Worm (Caenorhabditis elegans) whole organism, L1 larva: ENCODE measurements around the gene C25E10.13.
"Not testable (repeated sequence)": the region's sequence is repeated elsewhere in the genome, so short reads cannot be mapped to it uniquely, and the experiment has no call there.

ENCODE experiments used
- aly-2 ChIP-seq: fragments of 150-350 bp; optimal IDR thresholded peaks from 2 replicates; lab custom pipeline; 2014; ENCODE audit warnings: missing biosample characterization, missing genetic modification characterization
- ama-1 ChIP-seq: fragments of 150-350 bp; optimal IDR thresholded peaks from 2 replicates; lab custom pipeline; 2014
- snpc-4 ChIP-seq: fragments of 150-350 bp; optimal IDR thresholded peaks from 2 replicates; lab custom pipeline; 2014; ENCODE audit warnings: missing biosample characterization, missing genetic modification characterization

ce11 chrV:9090824-9091798 lies 31.6 kb downstream of the C25E10.13 start:
- peak; percentile 40 for TF ChIP-seq snpc-4
- TF ChIP-seq ama-1 (lab: Kevin White, UChicago); aly-2 (tag; lab: Kevin White, UChicago): not testable (repeated sequence)
